Fruit fly (Drosophila melanogaster) whole organism, embryonic: Measurements from ENCODE around the gene Jon25Bi.

Source experiments
- Abd-B ChIP-seq: fragments of 200-800 bp; sonication (Bioruptor generic); optimal IDR thresholded peaks from 2 replicates; lab custom pipeline; 2018; ENCODE audit warnings: missing biosample characterization, mild to moderate bottlenecking, missing genetic modification characterization, moderate library complexity
- CG10654 ChIP-seq: fragments of 200-800 bp; sonication (Bioruptor generic); optimal IDR thresholded peaks from 2 replicates; lab custom pipeline; 2016; ENCODE audit warnings: missing biosample characterization, missing genetic modification characterization
- CG11456 ChIP-seq: fragments of 200-800 bp; sonication (Bioruptor generic); IDR thresholded peaks from 3 replicates; pipeline ENCODE4 v1.3.6; 2022; ENCODE audit warnings: missing biosample characterization, missing genetic modification characterization
- CG12219 ChIP-seq: fragments of 200-800 bp; sonication (Bioruptor generic); optimal IDR thresholded peaks from 3 replicates; lab custom pipeline; 2018; ENCODE audit warnings: missing biosample characterization, mild to moderate bottlenecking, missing genetic modification characterization
- CG13287 ChIP-seq: fragments of 200-800 bp; sonication (Bioruptor generic); IDR thresholded peaks from 2 replicates; pipeline ENCODE4 v1.3.6; 2022; ENCODE audit warnings: missing biosample characterization, missing genetic modification characterization; ENCODE audit not compliant: partially characterized antibody
- CG17361 ChIP-seq: fragments of 200-800 bp; sonication (Bioruptor generic); IDR thresholded peaks from 3 replicates; pipeline ENCODE4 v1.3.6; 2022; ENCODE audit warnings: missing biosample characterization, missing genetic modification characterization
- CG18262 ChIP-seq: fragments of 200-800 bp; optimal IDR thresholded peaks from 3 replicates; lab custom pipeline; 2019; ENCODE audit warnings: missing biosample characterization, mild to moderate bottlenecking, missing genetic modification characterization, moderate library complexity
- CG2678 ChIP-seq: fragments of 200-800 bp; sonication (Bioruptor generic); optimal IDR thresholded peaks from 3 replicates; lab custom pipeline; 2019; ENCODE audit warnings: missing biosample characterization, mild to moderate bottlenecking, missing genetic modification characterization, moderate library complexity
- CG2889 ChIP-seq: fragments of 200-800 bp; sonication (Bioruptor generic); IDR thresholded peaks from 3 replicates; pipeline ENCODE4 v1.3.6; 2022; ENCODE audit warnings: missing biosample characterization, missing genetic modification characterization
- CG30020 ChIP-seq: fragments of 200-800 bp; optimal IDR thresholded peaks from 2 replicates; lab custom pipeline; 2019; ENCODE audit warnings: missing biosample characterization, mild to moderate bottlenecking, missing genetic modification characterization, moderate library complexity
- CG32767 ChIP-seq: fragments of 200-800 bp; sonication (Bioruptor generic); IDR thresholded peaks from 2 replicates; pipeline ENCODE4 v1.3.6; 2022; ENCODE audit warnings: missing biosample characterization, missing genetic modification characterization
- CG32772 ChIP-seq: fragments of 200-800 bp; sonication (Bioruptor generic); IDR thresholded peaks from 2 replicates; pipeline ENCODE4 v1.3.6; 2022; ENCODE audit warnings: missing biosample characterization, missing genetic modification characterization
- CG3847 ChIP-seq: fragments of 200-800 bp; sonication (Bioruptor generic); IDR thresholded peaks from 2 replicates; pipeline ENCODE4 v1.3.6; 2022; ENCODE audit warnings: missing biosample characterization, missing genetic modification characterization
- CG43689 ChIP-seq: fragments of 200-800 bp; sonication (Bioruptor generic); IDR thresholded peaks from 2 replicates; pipeline ENCODE4 v1.3.6; 2022; ENCODE audit warnings: missing biosample characterization, missing genetic modification characterization
- CG4730 ChIP-seq: fragments of 200-800 bp; sonication (Bioruptor generic); IDR thresholded peaks from 2 replicates; pipeline ENCODE4 v1.3.6; 2022; ENCODE audit warnings: missing biosample characterization, missing genetic modification characterization
- CG6175 ChIP-seq: fragments of 200-800 bp; sonication (Bioruptor generic); IDR thresholded peaks from 3 replicates; pipeline ENCODE4 v1.3.6; 2022; ENCODE audit warnings: missing biosample characterization, missing genetic modification characterization
- CG9932 ChIP-seq: fragments of 200-800 bp; sonication (Bioruptor generic); IDR thresholded peaks from 2 replicates; pipeline ENCODE4 v1.3.6; 2022; ENCODE audit warnings: missing biosample characterization, missing genetic modification characterization
- Camta ChIP-seq: fragments of 200-800 bp; sonication (Bioruptor generic); optimal IDR thresholded peaks from 2 replicates; lab custom pipeline; 2016; ENCODE audit warnings: missing biosample characterization, missing genetic modification characterization
- Dek ChIP-seq: fragments of 200-800 bp; sonication (Bioruptor generic); optimal IDR thresholded peaks from 3 replicates; lab custom pipeline; 2019; ENCODE audit warnings: missing biosample characterization, mild to moderate bottlenecking, missing genetic modification characterization, moderate library complexity
- E2f1 ChIP-seq: fragments of 200-800 bp; sonication (Bioruptor generic); IDR thresholded peaks from 2 replicates; pipeline ENCODE4 v1.3.6; 2022; ENCODE audit warnings: missing biosample characterization, missing genetic modification characterization
- Ets65A ChIP-seq: fragments of 200-800 bp; sonication (Bioruptor generic); peaks from one replicate; lab custom pipeline; 2016; ENCODE audit warnings: missing biosample characterization, missing genetic modification characterization
- GATAe ChIP-seq: fragments of 200-800 bp; sonication (Bioruptor generic); conservative IDR thresholded peaks from 2 replicates; pipeline ENCODE4 v1.3.6; 2022; ENCODE audit warnings: missing biosample characterization, missing genetic modification characterization
- HLHmδ ChIP-seq: fragments of 200-800 bp; sonication (Bioruptor generic); optimal IDR thresholded peaks from 2 replicates; lab custom pipeline; 2018; ENCODE audit warnings: missing biosample characterization, mild to moderate bottlenecking, missing genetic modification characterization, moderate library complexity
- Hmx ChIP-seq: fragments of 200-800 bp; sonication (Bioruptor generic); optimal IDR thresholded peaks from 2 replicates; lab custom pipeline; 2016; ENCODE audit warnings: missing biosample characterization, missing genetic modification characterization
- Hr3 ChIP-seq: fragments of 200-800 bp; sonication (Bioruptor generic); optimal IDR thresholded peaks from 3 replicates; lab custom pipeline; 2016; ENCODE audit warnings: missing biosample characterization, missing genetic modification characterization
- Neu2 ChIP-seq: fragments of 200-800 bp; sonication (Bioruptor generic); optimal IDR thresholded peaks from 3 replicates; lab custom pipeline; 2016; ENCODE audit warnings: missing biosample characterization, missing genetic modification characterization, borderline replicate concordance
- Poxn ChIP-seq: fragments of 200-800 bp; sonication (Bioruptor generic); IDR thresholded peaks from 2 replicates; pipeline ENCODE4 v1.3.6; 2022; ENCODE audit warnings: missing biosample characterization, missing genetic modification characterization
- Rfx ChIP-seq: fragments of 200-800 bp; sonication (Bioruptor generic); IDR thresholded peaks from 2 replicates; pipeline ENCODE4 v1.3.6; 2022; ENCODE audit warnings: missing biosample characterization, missing genetic modification characterization
- Sox100B ChIP-seq: fragments of 200-800 bp; sonication (Bioruptor generic); optimal IDR thresholded peaks from 3 replicates; lab custom pipeline; 2018; ENCODE audit warnings: missing biosample characterization, mild to moderate bottlenecking, missing genetic modification characterization
- Sry-β ChIP-seq: fragments of 200-800 bp; sonication (Bioruptor generic); optimal IDR thresholded peaks from 2 replicates; lab custom pipeline; 2018; ENCODE audit warnings: missing biosample characterization, mild to moderate bottlenecking, missing genetic modification characterization, moderate library complexity
- Taf1 ChIP-seq: fragments of 200-800 bp; sonication (Bioruptor generic); IDR thresholded peaks from 2 replicates; pipeline ENCODE4 v1.3.6; 2022; ENCODE audit warnings: missing biosample characterization, missing genetic modification characterization
- Xrp1 ChIP-seq: fragments of 200-800 bp; sonication (Bioruptor generic); IDR thresholded peaks from 2 replicates; pipeline ENCODE4 v1.3.6; 2022; ENCODE audit warnings: missing biosample characterization, missing genetic modification characterization
- br ChIP-seq: fragments of >200 bp; optimal IDR thresholded peaks from 2 replicates; lab custom pipeline; 2017
- btn ChIP-seq: fragments of 200-800 bp; sonication (Bioruptor generic); optimal IDR thresholded peaks from 2 replicates; lab custom pipeline; 2016; ENCODE audit warnings: missing biosample characterization, missing genetic modification characterization
- cad ChIP-seq: fragments of >200 bp; optimal IDR thresholded peaks from 2 replicates; lab custom pipeline; 2017; ENCODE audit warnings: missing biosample characterization, missing genetic modification characterization
- cas ChIP-seq: fragments of 200-800 bp; sonication (Bioruptor generic); IDR thresholded peaks from 2 replicates; pipeline ENCODE4 v1.3.6; 2022; ENCODE audit warnings: missing biosample characterization, missing genetic modification characterization
- caup ChIP-seq: fragments of 200-800 bp; sonication (Bioruptor generic); optimal IDR thresholded peaks from 3 replicates; lab custom pipeline; 2017; ENCODE audit warnings: missing biosample characterization, mild to moderate bottlenecking, missing genetic modification characterization, moderate library complexity; ENCODE audit not compliant: severe bottlenecking
- dati ChIP-seq: fragments of 200-800 bp; sonication (Bioruptor generic); IDR thresholded peaks from 2 replicates; pipeline ENCODE4 v1.3.6; 2022; ENCODE audit warnings: missing biosample characterization, missing genetic modification characterization
- en ChIP-seq: fragments of 200-800 bp; sonication (Bioruptor generic); optimal IDR thresholded peaks from 2 replicates; lab custom pipeline; 2016; ENCODE audit warnings: missing biosample characterization, missing genetic modification characterization
- eve ChIP-seq, 2 experiments: fragments of >200 bp; optimal IDR thresholded peaks; 2 replicates each; lab custom pipeline; 2017; ENCODE audit warnings: missing biosample characterization in 2 of 2, missing genetic modification characterization in 2 of 2
- exex ChIP-seq: fragments of 200-800 bp; sonication (Bioruptor generic); optimal IDR thresholded peaks from 4 replicates; lab custom pipeline; 2018; ENCODE audit warnings: missing biosample characterization, mild to moderate bottlenecking, missing genetic modification characterization, moderate library complexity
- hkb ChIP-seq, 2 experiments: fragments of 200-800 bp in 1 of 2; fragments of >200 bp in 1 of 2; sonication (Bioruptor generic) in 1 of 2; IDR thresholded peaks in 1 of 2; optimal IDR thresholded peaks in 1 of 2; 2 replicates each; pipeline versions ENCODE4 v1.3.6 to Lab custom; 2017 to 2022; ENCODE audit warnings: missing biosample characterization in 1 of 2, missing genetic modification characterization in 1 of 2
- inv ChIP-seq: fragments of 200-800 bp; sonication (Bioruptor generic); IDR thresholded peaks from 2 replicates; pipeline ENCODE4 v1.3.6; 2022; ENCODE audit warnings: missing biosample characterization, missing genetic modification characterization; ENCODE audit not compliant: partially characterized antibody
- lola ChIP-seq, 3 experiments: fragments of >200 bp in 2 of 3; fragments of 200-800 bp in 1 of 3; sonication (Bioruptor generic) in 1 of 3; optimal IDR thresholded peaks; 2 replicates each; lab custom pipeline; 2017 to 2019; ENCODE audit warnings: missing biosample characterization in 3 of 3, missing genetic modification characterization in 3 of 3, mild to moderate bottlenecking in 1 of 3, moderate library complexity in 1 of 3
- maf-S ChIP-seq: fragments of 200-800 bp; sonication (Bioruptor generic); optimal IDR thresholded peaks from 2 replicates; lab custom pipeline; 2016; ENCODE audit warnings: missing biosample characterization, missing genetic modification characterization
- nom ChIP-seq: fragments of 200-800 bp; sonication (Bioruptor generic); optimal IDR thresholded peaks from 2 replicates; lab custom pipeline; 2017; ENCODE audit warnings: missing biosample characterization, missing genetic modification characterization, mild to moderate bottlenecking, moderate library complexity, missing genetic modification reagents
- otp ChIP-seq: fragments of 200-800 bp; sonication (Bioruptor generic); IDR thresholded peaks from 3 replicates; pipeline ENCODE4, ENCODE4 v1.3.6; 2022; ENCODE audit warnings: missing biosample characterization, missing genetic modification characterization
- pan ChIP-seq, 4 experiments: fragments of >200 bp in 3 of 4; fragments of 200-800 bp in 1 of 4; sonication (Bioruptor generic) in 1 of 4; optimal IDR thresholded peaks in 3 of 4; IDR thresholded peaks in 1 of 4; 2 replicates each; pipeline versions ENCODE4 v1.3.6 to Lab custom; 2017 to 2022; ENCODE audit warnings: missing biosample characterization in 2 of 4, missing genetic modification characterization in 2 of 4, mixed read lengths in 1 of 4
- pb ChIP-seq: fragments of 200-800 bp; sonication (Bioruptor generic); optimal IDR thresholded peaks from 3 replicates; lab custom pipeline; 2016; ENCODE audit warnings: missing biosample characterization, missing genetic modification characterization
- scrt ChIP-seq: fragments of 200-800 bp; sonication (Bioruptor generic); optimal IDR thresholded peaks from 2 replicates; lab custom pipeline; 2018; ENCODE audit warnings: missing biosample characterization, mild to moderate bottlenecking, missing genetic modification characterization, moderate library complexity
- sqz ChIP-seq: fragments of 200-800 bp; sonication (Bioruptor generic); optimal IDR thresholded peaks from 3 replicates; lab custom pipeline; 2018; ENCODE audit warnings: missing biosample characterization, mild to moderate bottlenecking, missing genetic modification characterization
- z ChIP-seq: fragments of 200-800 bp; sonication (Bioruptor generic); IDR thresholded peaks from 3 replicates; pipeline ENCODE4 v1.3.6; 2022; ENCODE audit warnings: missing biosample characterization, missing genetic modification characterization

Gene Jon25Bi

dm6 chr2L:4915715-4916153 is 39.2 kb downstream of the Jon25Bi start (continued):
- no peak for TF ChIP-seq CG6175
- TF ChIP-seq Dek (tag; lab: Kevin White, UChicago), result no peak
- TF ChIP-seq scrt (GFP tag; lab: Kevin White, UChicago), result no peak
- peak in 1 of 3 experiments; percentile 37 for TF ChIP-seq lola (GFP tag; optimal IDR thresholded peaks at IDR 0.05; lab: Kevin White, UChicago)
- no peak for TF ChIP-seq eve (GFP tag; optimal IDR thresholded peaks at IDR 0.05; lab: Kevin White, UChicago)
- TF ChIP-seq caup, result no peak
- TF ChIP-seq Ets65A (GFP tag; lab: Kevin White, UChicago), result no peak
- no peak for TF ChIP-seq CG4730
- TF ChIP-seq br, result no peak
- no peak; the same call in 1 of the 2 replicates for TF ChIP-seq E2f1 (GFP tag; lab: Robert Waterston, UW)
- peak; percentile 67 for TF ChIP-seq CG17361 (GFP tag; lab: Robert Waterston, UW)
- no peak for TF ChIP-seq inv
- TF ChIP-seq exex, result no peak
- TF ChIP-seq CG12219 (GFP tag; lab: Kevin White, UChicago), result no peak
- no peak for TF ChIP-seq Abd-B (GFP tag; lab: Kevin White, UChicago)
- no peak for TF ChIP-seq CG3847
- no peak for TF ChIP-seq Hmx (GFP tag; lab: Kevin White, UChicago)
- TF ChIP-seq CG10654 (GFP tag; lab: Kevin White, UChicago), result no peak
- no peak for TF ChIP-seq pan (optimal IDR thresholded peaks at IDR 0.05; lab: Kevin White, UChicago)
- no peak for TF ChIP-seq pan (GFP tag; optimal IDR thresholded peaks at IDR 0.05 in 1 of 2, IDR thresholded peaks at IDR 0.05 in 1 of 2)
- no peak for TF ChIP-seq CG30020 (tag; lab: Kevin White, UChicago)
- peak; percentile 39 for TF ChIP-seq Xrp1
- no peak for TF ChIP-seq Sry-β (GFP tag; lab: Kevin White, UChicago)
- TF ChIP-seq CG32772 (GFP tag; lab: Robert Waterston, UW), result no peak
- no peak for TF ChIP-seq maf-S
- no peak for TF ChIP-seq cad (GFP tag; lab: Kevin White, UChicago)
- TF ChIP-seq dati (GFP tag; lab: Robert Waterston, UW), result no peak
- TF ChIP-seq CG18262 (tag; lab: Kevin White, UChicago), result peak; percentile 57
- TF ChIP-seq Sox100B, result peak; percentile 40
- TF ChIP-seq btn (GFP tag; lab: Kevin White, UChicago), result no peak
- TF ChIP-seq CG11456 (GFP tag; lab: Robert Waterston, UW), result no peak
- no peak for TF ChIP-seq GATAe
- TF ChIP-seq otp, result no peak
- TF ChIP-seq CG2678 (tag; lab: Kevin White, UChicago), result peak; percentile 50
- no peak for TF ChIP-seq Rfx (GFP tag; lab: Robert Waterston, UW)
- no peak for TF ChIP-seq nom (GFP tag; lab: Kevin White, UChicago)
- no peak for TF ChIP-seq CG2889 (GFP tag; lab: Robert Waterston, UW)
- TF ChIP-seq hkb (optimal IDR thresholded peaks at IDR 0.05; lab: Kevin White, UChicago), result no peak
- TF ChIP-seq hkb (GFP tag; IDR thresholded peaks at IDR 0.05; lab: Robert Waterston, UW), result no peak
- TF ChIP-seq Neu2 (GFP tag; lab: Kevin White, UChicago), result no peak
- TF ChIP-seq cas (GFP tag; lab: Robert Waterston, UW), result no peak
- no peak for TF ChIP-seq Poxn
- TF ChIP-seq en, result no peak
- TF ChIP-seq Camta (GFP tag; lab: Kevin White, UChicago), result no peak
- no peak for TF ChIP-seq Taf1
- no peak for TF ChIP-seq CG13287 (GFP tag; lab: Robert Waterston, UW)
- TF ChIP-seq pb (GFP tag; lab: Kevin White, UChicago), result no peak
- TF ChIP-seq sqz (GFP tag; lab: Kevin White, UChicago), result no peak
- no peak for TF ChIP-seq CG9932 (GFP tag; lab: Robert Waterston, UW)
- TF ChIP-seq CG43689, result no peak
- no peak for TF ChIP-seq z (GFP tag; lab: Robert Waterston, UW)
- no peak for TF ChIP-seq CG32767 (GFP tag; lab: Robert Waterston, UW)
- TF ChIP-seq Hr3, result peak; percentile 17
- no peak for TF ChIP-seq HLHmδ (GFP tag; lab: Kevin White, UChicago)
